Worm (Caenorhabditis elegans) whole organism, L3 larva: Measurements from ENCODE around the gene T25B9.3.

ENCODE experiments used
- R02D3.7 ChIP-seq: fragments of 150-350 bp; optimal IDR thresholded peaks from 2 replicates; lab custom pipeline; 2014; ENCODE audit warnings: missing biosample characterization, missing genetic modification characterization
- ceh-82 ChIP-seq: fragments of 150-350 bp; optimal IDR thresholded peaks from 2 replicates; lab custom pipeline; 2014; ENCODE audit warnings: missing biosample characterization, missing genetic modification characterization
- nhr-11 ChIP-seq: fragments of 150-350 bp; optimal IDR thresholded peaks from 2 replicates; lab custom pipeline; 2014; ENCODE audit warnings: missing biosample characterization, missing genetic modification characterization
- nhr-28 ChIP-seq: fragments of 150-350 bp; optimal IDR thresholded peaks from 2 replicates; lab custom pipeline; 2014; ENCODE audit warnings: missing biosample characterization, missing genetic modification characterization
- nhr-76 ChIP-seq: fragments of 150-350 bp; sonication (generic microtip); optimal IDR thresholded peaks from 5 replicates; lab custom pipeline; 2014; ENCODE audit warnings: missing biosample characterization, missing genetic modification characterization
- nhr-77 ChIP-seq: fragments of 150-350 bp; optimal IDR thresholded peaks from 2 replicates; lab custom pipeline; 2014; ENCODE audit warnings: missing biosample characterization, missing genetic modification characterization

DNA sequence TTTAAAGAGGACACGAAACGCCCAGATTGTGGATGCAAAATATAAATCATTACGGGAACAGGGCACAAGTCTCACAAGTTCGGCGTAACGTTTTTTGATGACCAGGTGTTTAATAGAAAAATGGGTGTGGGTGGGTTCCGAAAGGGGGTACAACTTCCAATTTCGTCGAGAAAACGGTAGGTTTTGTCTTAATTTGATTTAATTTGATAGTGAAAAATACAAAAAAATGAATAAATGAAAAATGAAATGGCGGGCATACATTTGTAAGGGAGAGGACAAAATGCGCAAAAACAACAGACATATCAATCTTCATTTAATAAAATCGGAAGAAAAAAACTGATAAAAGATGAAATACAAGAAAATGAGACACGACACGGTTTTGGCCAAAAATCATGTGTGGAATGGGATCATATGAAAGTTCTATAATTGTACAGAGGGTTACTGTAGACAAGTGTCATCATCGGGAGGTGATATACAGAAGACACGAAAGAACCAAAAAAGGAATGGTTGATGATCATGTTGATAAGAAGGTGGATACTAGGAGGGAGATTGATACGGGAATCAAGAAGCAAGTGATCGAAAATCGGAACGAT, 42.6 kb upstream of the T25B9.3 start:
- TF ChIP-seq nhr-77 (tag; lab: Kevin White, UChicago) (no peak), ceh-82 (tag; lab: Kevin White, UChicago) (no peak), R02D3.7 (tag; lab: Kevin White, UChicago) (no peak), nhr-11 (tag; lab: Kevin White, UChicago) (no peak), nhr-76 (tag; lab: Kevin White, UChicago) (no peak), nhr-28 (tag; lab: Kevin White, UChicago) (no peak)
